Worm (Caenorhabditis elegans) whole organism, mixed stage, embryonic: ENCODE data around the gene nrde-2.

Source experiments
- M03D4.4 ChIP-seq: sonication (generic microtip); optimal IDR thresholded peaks from 2 replicates; lab custom pipeline; 2017; ENCODE audit warnings: mild to moderate bottlenecking, missing genetic modification characterization, missing compliant biosample characterization
- bed-3 ChIP-seq: fragments of 200-800 bp; sonication (Bioruptor generic); optimal IDR thresholded peaks from 3 replicates; lab custom pipeline; 2018; ENCODE audit warnings: mild to moderate bottlenecking, missing genetic modification characterization, moderate library complexity, missing compliant biosample characterization
- blmp-1 ChIP-seq: fragments of 150-350 bp; optimal IDR thresholded peaks from 2 replicates; lab custom pipeline; 2014; ENCODE audit warnings: missing biosample characterization, missing genetic modification characterization
- ceh-39 ChIP-seq: fragments of 150-350 bp; optimal IDR thresholded peaks from 2 replicates; lab custom pipeline; 2014; ENCODE audit warnings: missing biosample characterization, missing genetic modification characterization
- ceh-43 ChIP-seq: fragments of 200-800 bp; sonication (Bioruptor generic); optimal IDR thresholded peaks from 2 replicates; lab custom pipeline; 2018; ENCODE audit warnings: mild to moderate bottlenecking, missing genetic modification characterization, moderate library complexity, missing compliant biosample characterization
- ceh-83 ChIP-seq: fragments of 200-800 bp; sonication (Bioruptor generic); optimal IDR thresholded peaks from 2 replicates; lab custom pipeline; 2018; ENCODE audit warnings: mild to moderate bottlenecking, missing genetic modification characterization, missing compliant biosample characterization
- ces-1 ChIP-seq: fragments of 150-350 bp; optimal IDR thresholded peaks from 2 replicates; lab custom pipeline; 2014; ENCODE audit warnings: missing biosample characterization, missing genetic modification reagents, missing genetic modification characterization
- cnd-1 ChIP-seq: fragments of 200-800 bp; sonication (Bioruptor generic); optimal IDR thresholded peaks from 2 replicates; lab custom pipeline; 2018; ENCODE audit warnings: mild to moderate bottlenecking, missing genetic modification characterization, missing compliant biosample characterization
- drap-1 ChIP-seq: fragments of 200-800 bp; sonication (Bioruptor generic); optimal IDR thresholded peaks from 3 replicates; lab custom pipeline; 2018; ENCODE audit warnings: mild to moderate bottlenecking, missing genetic modification characterization, missing compliant biosample characterization
- elt-1 ChIP-seq: sonication (generic microtip); optimal IDR thresholded peaks from 2 replicates; lab custom pipeline; 2017; ENCODE audit warnings: missing genetic modification characterization, mild to moderate bottlenecking, missing compliant biosample characterization, antibody characterized with exemption, moderate library complexity, borderline replicate concordance; ENCODE audit not compliant: insufficient read depth
- elt-3 ChIP-seq: fragments of 150-350 bp; optimal IDR thresholded peaks from 2 replicates; lab custom pipeline; 2014; ENCODE audit warnings: missing biosample characterization, missing genetic modification characterization
- flh-1 ChIP-seq: fragments of 200-800 bp; sonication (Bioruptor generic); optimal IDR thresholded peaks from 2 replicates; lab custom pipeline; 2018; ENCODE audit warnings: mild to moderate bottlenecking, missing genetic modification characterization, moderate library complexity, missing compliant biosample characterization
- hlh-1 ChIP-seq: fragments of 150-350 bp; optimal IDR thresholded peaks from 2 replicates; lab custom pipeline; 2014; ENCODE audit warnings: missing biosample characterization, missing genetic modification reagents, missing genetic modification characterization
- lin-13 ChIP-seq: fragments of 150-350 bp; optimal IDR thresholded peaks from 2 replicates; lab custom pipeline; 2014; ENCODE audit warnings: missing biosample characterization, missing genetic modification characterization
- lin-32 ChIP-seq: fragments of 200-800 bp; sonication (Bioruptor generic); optimal IDR thresholded peaks from 2 replicates; lab custom pipeline; 2018; ENCODE audit warnings: mild to moderate bottlenecking, missing genetic modification characterization, missing compliant biosample characterization
- lsy-2 ChIP-seq: fragments of 150-350 bp; optimal IDR thresholded peaks from 2 replicates; lab custom pipeline; 2014; ENCODE audit warnings: missing biosample characterization, missing genetic modification characterization
- mab-5 ChIP-seq: fragments of 150-350 bp; optimal IDR thresholded peaks from 2 replicates; lab custom pipeline; 2014; ENCODE audit warnings: missing biosample characterization, missing genetic modification characterization
- mep-1 ChIP-seq: fragments of 150-350 bp; optimal IDR thresholded peaks from 2 replicates; lab custom pipeline; 2017; ENCODE audit warnings: missing biosample characterization, missing genetic modification reagents, missing genetic modification characterization, inconsistent platforms
- mls-2 ChIP-seq: sonication (generic microtip); optimal IDR thresholded peaks from 2 replicates; lab custom pipeline; 2016; ENCODE audit warnings: mild to moderate bottlenecking, missing genetic modification characterization, moderate library complexity, missing compliant biosample characterization
- nhr-12 ChIP-seq: fragments of 150-350 bp; optimal IDR thresholded peaks from 2 replicates; lab custom pipeline; 2014; ENCODE audit warnings: missing biosample characterization, missing genetic modification characterization
- nhr-2 ChIP-seq: fragments of 150-350 bp; optimal IDR thresholded peaks from 2 replicates; lab custom pipeline; 2014; ENCODE audit warnings: missing biosample characterization, missing genetic modification characterization
- nhr-237 ChIP-seq: fragments of 150-350 bp; optimal IDR thresholded peaks from 2 replicates; lab custom pipeline; 2014; ENCODE audit warnings: missing biosample characterization, missing genetic modification characterization
- nhr-28 ChIP-seq: fragments of 150-350 bp; optimal IDR thresholded peaks from 2 replicates; lab custom pipeline; 2014; ENCODE audit warnings: missing biosample characterization, missing genetic modification characterization
- nhr-76 ChIP-seq: sonication (generic microtip); optimal IDR thresholded peaks from 2 replicates; lab custom pipeline; 2017; ENCODE audit warnings: missing biosample characterization, missing genetic modification characterization
- pha-4 ChIP-seq: fragments of 150-350 bp; optimal IDR thresholded peaks from 2 replicates; lab custom pipeline; 2018; ENCODE audit warnings: missing biosample characterization, missing genetic modification reagents, missing genetic modification characterization
- sem-2 ChIP-seq: fragments of 200-800 bp; sonication (Bioruptor generic); optimal IDR thresholded peaks from 2 replicates; lab custom pipeline; 2018; ENCODE audit warnings: mild to moderate bottlenecking, missing genetic modification characterization, missing compliant biosample characterization
- snpc-4 ChIP-seq: fragments of 150-350 bp; optimal IDR thresholded peaks from 2 replicates; lab custom pipeline; 2014; ENCODE audit warnings: missing biosample characterization, missing genetic modification characterization
- sptf-1 ChIP-seq: sonication (generic microtip); optimal IDR thresholded peaks from 2 replicates; lab custom pipeline; 2017; ENCODE audit warnings: mild to moderate bottlenecking, missing genetic modification characterization, moderate library complexity, missing compliant biosample characterization
- unc-120 ChIP-seq: sonication (generic microtip); optimal IDR thresholded peaks from 2 replicates; lab custom pipeline; 2017; ENCODE audit warnings: missing genetic modification characterization, missing compliant biosample characterization; ENCODE audit not compliant: poor library complexity, severe bottlenecking
- unc-39 ChIP-seq: fragments of 150-350 bp; optimal IDR thresholded peaks from 2 replicates; lab custom pipeline; 2014; ENCODE audit warnings: missing biosample characterization, missing genetic modification characterization
- zip-8 ChIP-seq: fragments of 150-350 bp; optimal IDR thresholded peaks from 2 replicates; lab custom pipeline; 2014; ENCODE audit warnings: missing biosample characterization, missing genetic modification characterization
- ztf-11 ChIP-seq: fragments of 150-350 bp; optimal IDR thresholded peaks from 2 replicates; lab custom pipeline; 2014; ENCODE audit warnings: missing biosample characterization, missing genetic modification characterization

nrde-2 gene

DNA sequence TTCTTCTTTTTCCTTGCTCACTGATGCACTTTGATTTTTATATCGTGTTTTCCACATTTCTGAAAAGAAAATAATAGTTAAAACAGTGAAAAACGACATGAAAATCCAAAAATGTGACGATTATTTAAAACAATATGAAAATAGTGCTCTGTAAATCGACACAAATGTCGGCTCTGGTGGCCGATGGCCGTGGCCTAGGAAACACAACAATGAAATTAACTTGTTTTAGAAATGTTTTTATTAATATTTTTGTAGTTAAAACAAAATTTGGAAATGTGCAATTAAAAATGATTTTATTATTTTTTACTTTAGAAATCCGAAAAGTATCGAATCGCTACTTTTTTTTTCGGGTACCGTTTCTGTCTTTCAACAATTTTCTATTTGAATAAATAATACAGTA, 46.7 kb downstream of the nrde-2 start, which contains the start of gene arv-1:
Gene arv-1 (minus strand): TSS at position 65 of the 400 bp plus-strand sequence.
- TF ChIP-seq sem-2 (no peak), sptf-1 (tag; lab: Kevin White, UChicago) (peak; percentile 44), ces-1 (GFP tag; lab: Kevin White, UChicago) (peak; percentile 85), hlh-1 (tag; lab: Kevin White, UChicago) (no peak), elt-1 (tag; lab: Kevin White, UChicago) (no peak), lsy-2 (tag; lab: Kevin White, UChicago) (peak; percentile 55), M03D4.4 (tag; lab: Kevin White, UChicago) (no peak), nhr-76 (no peak), ceh-83 (GFP tag; lab: Kevin White, UChicago) (no peak), nhr-2 (tag; lab: Kevin White, UChicago) (no peak), ztf-11 (tag; lab: Kevin White, UChicago) (no peak), zip-8 (no peak), flh-1 (GFP tag; lab: Kevin White, UChicago) (no peak), snpc-4 (tag; lab: Kevin White, UChicago) (no peak), bed-3 (GFP tag; lab: Kevin White, UChicago) (no peak), lin-13 (tag; lab: Kevin White, UChicago) (no peak), ceh-43 (GFP tag; lab: Kevin White, UChicago) (no peak), mep-1 (tag; lab: Kevin White, UChicago) (no peak), nhr-28 (tag; lab: Kevin White, UChicago) (no peak)

ce11 chrII:10199906-10200305, 47.5 kb downstream of the nrde-2 start, which contains the start of gene R05H5.4:
Gene R05H5.4 (minus strand): TSS chrII:10200006.
- TF ChIP-seq elt-3 (tag; lab: Kevin White, UChicago) (no peak), ceh-43 (GFP tag; lab: Kevin White, UChicago) (no peak), mep-1 (tag; lab: Kevin White, UChicago) (no peak)

DNA sequence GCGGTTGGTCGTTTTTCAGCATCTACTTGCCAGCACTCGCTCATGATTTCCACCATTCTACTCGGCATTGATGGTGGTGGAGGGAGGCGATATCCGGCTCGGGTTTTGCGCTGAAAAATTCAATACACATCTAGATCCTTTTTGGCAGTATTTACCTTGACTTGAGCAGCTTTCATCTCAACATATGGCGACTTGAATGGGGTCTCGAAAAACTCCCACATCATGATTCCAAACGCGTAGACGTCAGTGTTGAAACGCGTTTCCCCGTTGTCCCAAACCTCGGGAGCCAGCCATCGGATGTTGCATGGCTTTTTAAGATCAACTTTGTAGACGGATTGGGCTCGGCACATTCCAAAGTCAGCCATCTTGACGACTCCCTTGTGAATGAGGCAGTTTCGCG, 49.0 kb downstream of the nrde-2 start:
- TF ChIP-seq elt-1 (tag; lab: Kevin White, UChicago) (no peak), lsy-2 (tag; lab: Kevin White, UChicago) (no peak), pha-4 (no peak), unc-39 (tag; lab: Kevin White, UChicago) (no peak), ztf-11 (tag; lab: Kevin White, UChicago) (no peak)

ce11 chrII:10197091-10197675, 50.3 kb downstream of the nrde-2 start, which contains the start of gene R05H5.3:
Gene R05H5.3 (plus strand): TSS chrII:10197625.
- no peak for TF ChIP-seq elt-3 (tag; lab: Kevin White, UChicago)
- no peak for TF ChIP-seq pha-4
- no peak for TF ChIP-seq M03D4.4 (tag; lab: Kevin White, UChicago)
- TF ChIP-seq lin-13 (tag; lab: Kevin White, UChicago) = no peak
- no peak for TF ChIP-seq flh-1 (GFP tag; lab: Kevin White, UChicago)
- no peak for TF ChIP-seq drap-1
- TF ChIP-seq ceh-39 = no peak
- TF ChIP-seq elt-1 (tag; lab: Kevin White, UChicago) = no peak
- TF ChIP-seq nhr-12 = no peak
- no peak for TF ChIP-seq zip-8
- no peak for TF ChIP-seq lsy-2 (tag; lab: Kevin White, UChicago)
- no peak for TF ChIP-seq sptf-1 (tag; lab: Kevin White, UChicago)
- no peak for TF ChIP-seq mls-2 (tag; lab: Kevin White, UChicago)
- no peak for TF ChIP-seq mab-5 (tag; lab: Kevin White, UChicago)
- no peak for TF ChIP-seq bed-3 (GFP tag; lab: Kevin White, UChicago)
- no peak for TF ChIP-seq snpc-4 (tag; lab: Kevin White, UChicago)

DNA sequence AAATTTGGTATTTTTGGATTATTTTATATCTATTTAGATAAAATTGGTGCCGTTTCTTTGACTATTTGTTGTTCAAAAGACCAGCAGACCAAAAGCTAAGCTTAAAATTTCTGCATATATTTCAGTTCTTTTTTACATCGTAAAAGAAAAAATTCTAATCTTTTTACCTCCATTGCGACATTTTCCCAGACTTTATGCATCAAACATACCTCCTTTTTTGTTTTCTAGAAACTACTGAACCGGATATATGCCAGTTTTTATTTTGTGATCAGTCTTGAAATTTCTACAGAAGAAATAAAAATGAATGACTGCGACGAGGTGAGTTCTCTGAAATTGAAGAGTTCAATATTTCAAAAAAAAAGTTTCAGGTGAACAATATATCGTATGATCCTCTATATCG, 52.8 kb downstream of the nrde-2 start, which contains the start of gene srb-6:
Gene srb-6 (plus strand): TSS at position 301 of the 400 bp plus-strand sequence.
- TF ChIP-seq nhr-28 (tag; lab: Kevin White, UChicago) = no peak
- no peak for TF ChIP-seq unc-120 (tag; lab: Kevin White, UChicago)
- no peak for TF ChIP-seq lin-32 (GFP tag; lab: Kevin White, UChicago)
- TF ChIP-seq ces-1 (GFP tag; lab: Kevin White, UChicago) = no peak
- no peak for TF ChIP-seq M03D4.4 (tag; lab: Kevin White, UChicago)
- no peak for TF ChIP-seq cnd-1 (tag; lab: Kevin White, UChicago)
- TF ChIP-seq pha-4 = no peak
- no peak for TF ChIP-seq nhr-2 (tag; lab: Kevin White, UChicago)
- no peak for TF ChIP-seq mab-5 (tag; lab: Kevin White, UChicago)
- TF ChIP-seq unc-39 (tag; lab: Kevin White, UChicago) = no peak
- no peak for TF ChIP-seq flh-1 (GFP tag; lab: Kevin White, UChicago)
- no peak for TF ChIP-seq ceh-83 (GFP tag; lab: Kevin White, UChicago)
- no peak for TF ChIP-seq blmp-1
- TF ChIP-seq nhr-237 (tag; lab: Kevin White, UChicago) = no peak
- no peak for TF ChIP-seq ztf-11 (tag; lab: Kevin White, UChicago)
- TF ChIP-seq mep-1 (tag; lab: Kevin White, UChicago) = no peak
- no peak for TF ChIP-seq drap-1
